Worm (Caenorhabditis elegans): ENCODE data around the gene clec-204.

DNA sequence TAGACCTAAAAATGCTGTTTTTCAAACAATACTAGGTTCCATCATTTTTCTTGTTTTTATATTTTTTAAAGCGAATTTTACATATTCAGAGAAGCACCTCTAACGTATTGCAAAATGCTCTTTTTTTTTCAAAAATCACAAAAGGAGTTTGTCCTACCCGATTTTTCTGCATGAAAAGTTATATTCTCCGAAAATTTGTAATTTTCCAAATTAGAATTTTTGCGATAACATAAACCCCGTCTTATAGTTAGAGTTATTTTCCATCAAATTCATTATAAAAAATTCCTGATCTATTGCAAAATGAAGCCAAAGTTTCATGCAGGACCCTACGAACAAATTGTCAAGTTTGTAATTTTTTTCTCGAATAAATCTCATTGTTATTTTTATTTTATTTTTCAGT lies 48.5 kb upstream of the clec-204 start, which contains the start of gene srw-99:
- TF ChIP-seq lin-13 (GFP tag; optimal IDR thresholded peaks at IDR 0.05): no peak
- TF ChIP-seq dpl-1 (GFP tag; optimal IDR thresholded peaks at IDR 0.05): no peak
- no peak for TF ChIP-seq nhr-28 (tag; optimal IDR thresholded peaks at IDR 0.05)
- TF ChIP-seq egl-27 (tag; optimal IDR thresholded peaks at IDR 0.05): no peak
- TF ChIP-seq nhr-11 (tag; optimal IDR thresholded peaks at IDR 0.05): no peak
- TF ChIP-seq snpc-4 (tag; optimal IDR thresholded peaks at IDR 0.05): no peak
- TF ChIP-seq elt-3 (tag; optimal IDR thresholded peaks at IDR 0.05): no peak
- TF ChIP-seq ceh-8 (GFP tag; optimal IDR thresholded peaks at IDR 0.05): no peak
- TF ChIP-seq mdl-1 (tag; optimal IDR thresholded peaks at IDR 0.05): no peak
- TF ChIP-seq ces-1 (GFP tag; optimal IDR thresholded peaks at IDR 0.05): no peak
- TF ChIP-seq nhr-85 (tag): no peak
- TF ChIP-seq pax-3 (tag; optimal IDR thresholded peaks at IDR 0.05): no peak
- TF ChIP-seq blmp-1 (tag; optimal IDR thresholded peaks at IDR 0.05): no peak
- TF ChIP-seq fkh-10 (GFP tag; optimal IDR thresholded peaks at IDR 0.05): no peak
